Fruit fly (Drosophila melanogaster) S2 (cell line): ENCODE results near the gene Cpr62Bb.

ENCODE experiments used
- CG8478 ChIP-seq: fragments of >200 bp; optimal IDR thresholded peaks from 2 replicates; lab custom pipeline; 2018
- CTCF ChIP-seq, 2 experiments: fragments of >200 bp; optimal IDR thresholded peaks; 2 replicates each; lab custom pipeline; 2018

DNA sequence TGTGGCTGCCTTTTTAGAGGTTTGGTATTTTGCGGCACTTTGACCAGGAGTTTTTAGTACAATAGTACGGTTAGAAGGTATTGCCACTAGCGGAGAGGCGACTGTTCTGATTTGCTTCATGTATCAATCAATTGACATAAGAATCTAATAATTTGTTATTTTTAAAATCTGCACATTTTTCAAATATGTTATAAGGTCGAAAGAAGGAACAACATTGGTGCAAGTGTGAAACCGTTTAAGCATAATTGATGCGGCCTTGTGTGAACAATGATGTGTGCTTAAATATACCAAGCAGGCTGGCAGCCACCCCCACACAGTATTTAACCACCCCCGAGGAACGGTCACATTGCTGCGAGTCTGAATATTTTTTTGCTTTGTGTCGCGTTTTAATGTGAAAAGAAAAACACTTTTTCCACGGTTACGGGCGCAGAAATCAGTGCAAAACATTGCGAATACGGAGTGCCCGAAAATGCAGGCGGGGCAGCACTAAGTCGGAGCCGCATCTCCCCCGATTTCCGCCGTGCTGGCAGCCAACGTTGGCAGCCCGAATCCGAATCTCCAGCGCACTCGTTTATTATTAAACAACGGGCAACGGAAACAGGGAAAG lies 30.3 kb upstream of the Cpr62Bb start, which contains the start of the genes HBS1 and CG12025:
- TF ChIP-seq CG8478 = no peak
- TF ChIP-seq CTCF (optimal IDR thresholded peaks at IDR 0.05; lab: Kevin White, UChicago) = no peak
